Worm (Caenorhabditis elegans) whole organism, late embryonic: ENCODE measurements around the gene oac-30.
"Not testable (repeated sequence)": the region's sequence is repeated elsewhere in the genome, so short reads cannot be mapped to it uniquely, and the experiment has no call there.

Experiments used
- ahr-1 ChIP-seq: sonication (generic microtip); optimal IDR thresholded peaks from 2 replicates; lab custom pipeline; 2016; ENCODE audit warnings: missing genetic modification characterization, missing compliant biosample characterization
- eyg-1 ChIP-seq: sonication (generic microtip); optimal IDR thresholded peaks from 2 replicates; lab custom pipeline; 2016; ENCODE audit warnings: missing genotype, missing genetic modification characterization, missing compliant biosample characterization
- fax-1 ChIP-seq: sonication (generic microtip); optimal IDR thresholded peaks from 2 replicates; lab custom pipeline; 2016; ENCODE audit warnings: missing genotype, missing genetic modification characterization, missing compliant biosample characterization
- ref-2 ChIP-seq: sonication (generic microtip); optimal IDR thresholded peaks from 2 replicates; lab custom pipeline; 2016; ENCODE audit warnings: missing genetic modification characterization, missing compliant biosample characterization
- unc-86 ChIP-seq: sonication (generic microtip); optimal IDR thresholded peaks from 2 replicates; lab custom pipeline; 2016; ENCODE audit warnings: missing genetic modification characterization, missing compliant biosample characterization

DNA sequence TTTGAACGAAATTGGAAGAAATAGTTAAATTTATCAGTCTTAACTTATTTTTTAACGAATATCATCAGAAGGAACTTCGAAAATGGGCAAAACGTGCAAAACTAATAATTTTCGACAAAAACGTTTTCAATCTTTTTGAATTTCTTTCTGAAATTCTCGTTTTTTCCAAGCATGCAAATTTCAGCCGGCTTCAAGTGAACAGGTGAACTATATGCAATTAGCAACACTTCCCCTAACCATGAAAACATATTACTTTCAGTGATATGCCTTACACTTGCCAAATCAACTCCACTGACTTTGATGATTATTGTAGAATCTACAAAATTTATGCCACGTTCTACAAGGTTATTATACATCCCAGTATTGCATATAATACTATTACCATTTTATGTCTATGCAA lies 11.7 kb upstream of the oac-30 start, which contains the start of gene srz-63:
- TF ChIP-seq unc-86 (tag; lab: Kevin White, UChicago); eyg-1; ahr-1 (tag; lab: Kevin White, UChicago); ref-2 (tag; lab: Kevin White, UChicago); fax-1 (tag; lab: Kevin White, UChicago): not testable (repeated sequence)
